Fruit fly (Drosophila melanogaster) whole organism, embryonic: ENCODE data around the gene Polr3I.

Source experiments
- CG10267 ChIP-seq: fragments of 200-800 bp; sonication (Bioruptor generic); optimal IDR thresholded peaks from 2 replicates; lab custom pipeline; 2018; ENCODE audit warnings: missing biosample characterization, mild to moderate bottlenecking, missing genetic modification characterization, moderate library complexity
- CG10543 ChIP-seq: fragments of 200-800 bp; sonication (Bioruptor generic); optimal IDR thresholded peaks from 3 replicates; lab custom pipeline; 2017; ENCODE audit warnings: missing biosample characterization, mild to moderate bottlenecking, missing genetic modification characterization, moderate library complexity
- CG11696 ChIP-seq: fragments of 200-800 bp; sonication (Bioruptor generic); IDR thresholded peaks from 2 replicates; pipeline ENCODE4 v1.3.6; 2022; ENCODE audit warnings: missing biosample characterization, missing genetic modification characterization
- CG12236 ChIP-seq: fragments of 200-800 bp; sonication (Bioruptor generic); optimal IDR thresholded peaks from 2 replicates; lab custom pipeline; 2016; ENCODE audit warnings: missing biosample characterization, missing genetic modification characterization
- CG12769 ChIP-seq: fragments of 200-800 bp; sonication (Bioruptor generic); optimal IDR thresholded peaks from 2 replicates; lab custom pipeline; 2019; ENCODE audit warnings: missing biosample characterization, mild to moderate bottlenecking, missing genetic modification characterization, moderate library complexity
- CG14014 ChIP-seq: fragments of 200-800 bp; sonication (Bioruptor generic); IDR thresholded peaks from 2 replicates; pipeline ENCODE4 v1.3.6; 2022; ENCODE audit warnings: missing biosample characterization, missing genetic modification characterization
- CG14050 ChIP-seq: fragments of 200-800 bp; sonication (Bioruptor generic); IDR thresholded peaks from 3 replicates; pipeline ENCODE4 v1.3.6; 2022; ENCODE audit warnings: missing biosample characterization, missing genetic modification characterization
- CG1529 ChIP-seq: fragments of 200-800 bp; sonication (Bioruptor generic); optimal IDR thresholded peaks from 3 replicates; lab custom pipeline; 2018; ENCODE audit warnings: missing biosample characterization, missing genetic modification characterization
- CG15514 ChIP-seq: fragments of 200-800 bp; sonication (Bioruptor generic); optimal IDR thresholded peaks from 3 replicates; lab custom pipeline; 2017; ENCODE audit warnings: missing biosample characterization, missing genetic modification characterization, mild to moderate bottlenecking, moderate library complexity, missing genetic modification reagents
- CG17612 ChIP-seq: fragments of 200-800 bp; sonication (Bioruptor generic); IDR thresholded peaks from 2 replicates; pipeline ENCODE4 v1.3.6; 2022; ENCODE audit warnings: missing biosample characterization, missing genetic modification characterization
- CG17829 ChIP-seq: fragments of 200-800 bp; optimal IDR thresholded peaks from 2 replicates; lab custom pipeline; 2019; ENCODE audit warnings: missing biosample characterization, mild to moderate bottlenecking, missing genetic modification characterization, moderate library complexity
- CG17912 ChIP-seq: fragments of 200-800 bp; sonication (Bioruptor generic); optimal IDR thresholded peaks from 2 replicates; lab custom pipeline; 2018; ENCODE audit warnings: missing biosample characterization, mild to moderate bottlenecking, missing genetic modification characterization
- CG2129 ChIP-seq: fragments of 200-800 bp; sonication (Bioruptor generic); IDR thresholded peaks from 2 replicates; pipeline ENCODE4 v1.3.6; 2022; ENCODE audit warnings: missing biosample characterization, missing genetic modification characterization; ENCODE audit not compliant: partially characterized antibody
- CG30020 ChIP-seq: fragments of 200-800 bp; optimal IDR thresholded peaks from 2 replicates; lab custom pipeline; 2019; ENCODE audit warnings: missing biosample characterization, mild to moderate bottlenecking, missing genetic modification characterization, moderate library complexity
- CG30431 ChIP-seq: fragments of 200-800 bp; sonication (Bioruptor generic); optimal IDR thresholded peaks from 2 replicates; lab custom pipeline; 2017; ENCODE audit warnings: missing biosample characterization, missing genetic modification characterization
- CG31224 ChIP-seq: fragments of 200-800 bp; sonication (Bioruptor generic); IDR thresholded peaks from 2 replicates; pipeline ENCODE4 v1.3.6; 2022; ENCODE audit warnings: missing biosample characterization, missing genetic modification characterization
- CG4404 ChIP-seq: fragments of 200-800 bp; sonication (Bioruptor generic); IDR thresholded peaks from 2 replicates; pipeline ENCODE4 v1.3.6; 2022; ENCODE audit warnings: missing biosample characterization, missing genetic modification characterization
- CG6654 ChIP-seq: fragments of 200-800 bp; sonication (Bioruptor generic); optimal IDR thresholded peaks from 2 replicates; lab custom pipeline; 2017; ENCODE audit warnings: missing biosample characterization, mild to moderate bottlenecking, missing genetic modification characterization
- CG8944 ChIP-seq: fragments of 200-800 bp; sonication (Bioruptor generic); optimal IDR thresholded peaks from 3 replicates; lab custom pipeline; 2016; ENCODE audit warnings: missing biosample characterization, missing genetic modification characterization
- CrebB ChIP-seq: fragments of 200-800 bp; sonication (Bioruptor generic); optimal IDR thresholded peaks from 3 replicates; lab custom pipeline; 2018; ENCODE audit warnings: missing biosample characterization, mild to moderate bottlenecking, missing genetic modification characterization
- Dip2 ChIP-seq: fragments of 200-800 bp; sonication (Bioruptor generic); IDR thresholded peaks from 2 replicates; pipeline ENCODE4 v1.3.6; 2022; ENCODE audit warnings: missing biosample characterization, missing genetic modification characterization
- Fer3 ChIP-seq: fragments of 200-800 bp; sonication (Bioruptor generic); optimal IDR thresholded peaks from 2 replicates; lab custom pipeline; 2018; ENCODE audit warnings: missing biosample characterization, mild to moderate bottlenecking, missing genetic modification characterization, moderate library complexity
- Gsc ChIP-seq: fragments of 200-800 bp; sonication (Bioruptor generic); IDR thresholded peaks from 2 replicates; pipeline ENCODE4 v1.3.6; 2022; ENCODE audit warnings: missing biosample characterization, missing genetic modification characterization
- HmgZ ChIP-seq: fragments of 200-800 bp; sonication (Bioruptor generic); optimal IDR thresholded peaks from 2 replicates; lab custom pipeline; 2018; ENCODE audit warnings: missing biosample characterization, mild to moderate bottlenecking, missing genetic modification characterization
- Hr39 ChIP-seq: fragments of >200 bp; optimal IDR thresholded peaks from 2 replicates; lab custom pipeline; 2017
- MTF-1 ChIP-seq: fragments of 200-800 bp; sonication (Bioruptor generic); optimal IDR thresholded peaks from 2 replicates; lab custom pipeline; 2018; ENCODE audit warnings: missing biosample characterization, mild to moderate bottlenecking, missing genetic modification characterization, borderline replicate concordance
- Max ChIP-seq: fragments of 200-800 bp; sonication (Bioruptor generic); optimal IDR thresholded peaks from 2 replicates; lab custom pipeline; 2016; ENCODE audit warnings: missing biosample characterization, mild to moderate bottlenecking, missing genetic modification characterization
- Meics ChIP-seq: fragments of 200-800 bp; sonication (Bioruptor generic); optimal IDR thresholded peaks from 2 replicates; lab custom pipeline; 2017; ENCODE audit warnings: missing biosample characterization, mild to moderate bottlenecking, missing genetic modification characterization
- NfI ChIP-seq: fragments of 200-800 bp; sonication (Bioruptor generic); optimal IDR thresholded peaks from 3 replicates; lab custom pipeline; 2018; ENCODE audit warnings: missing biosample characterization, mild to moderate bottlenecking, missing genetic modification characterization, moderate library complexity
- Oli ChIP-seq: fragments of 200-800 bp; sonication (Bioruptor generic); optimal IDR thresholded peaks from 2 replicates; lab custom pipeline; 2018; ENCODE audit warnings: missing biosample characterization, mild to moderate bottlenecking, missing genetic modification characterization, moderate library complexity
- PHDP ChIP-seq: fragments of 200-800 bp; sonication (Bioruptor generic); optimal IDR thresholded peaks from 3 replicates; lab custom pipeline; 2018; ENCODE audit warnings: missing biosample characterization, mild to moderate bottlenecking, missing genetic modification characterization, moderate library complexity
- TFAM ChIP-seq: fragments of 200-800 bp; sonication (Bioruptor generic); optimal IDR thresholded peaks from 2 replicates; lab custom pipeline; 2017; ENCODE audit warnings: missing biosample characterization, missing genetic modification characterization, inconsistent platforms
- Vsx1 ChIP-seq: fragments of 200-800 bp; sonication (Bioruptor generic); optimal IDR thresholded peaks from 2 replicates; lab custom pipeline; 2017; ENCODE audit warnings: missing biosample characterization, mild to moderate bottlenecking, missing genetic modification characterization, missing genetic modification reagents
- Xbp1 ChIP-seq: fragments of 200-800 bp; sonication (Bioruptor generic); optimal IDR thresholded peaks from 3 replicates; lab custom pipeline; 2016; ENCODE audit warnings: missing biosample characterization, mild to moderate bottlenecking, missing genetic modification characterization
- amos ChIP-seq: fragments of 200-800 bp; sonication (Bioruptor generic); IDR thresholded peaks from 2 replicates; pipeline ENCODE4 v1.3.6; 2022; ENCODE audit warnings: missing biosample characterization, missing genetic modification characterization; ENCODE audit not compliant: partially characterized antibody
- chm ChIP-seq: fragments of 200-800 bp; sonication (Bioruptor generic); IDR thresholded peaks from 2 replicates; pipeline ENCODE4 v1.3.6; 2022; ENCODE audit warnings: missing biosample characterization, missing genetic modification characterization
- chn ChIP-seq: fragments of 200-800 bp; sonication (Bioruptor generic); optimal IDR thresholded peaks from 2 replicates; lab custom pipeline; 2016; ENCODE audit warnings: missing biosample characterization, missing genetic modification characterization
- cwo ChIP-seq: fragments of 200-800 bp; sonication (Bioruptor generic); optimal IDR thresholded peaks from 3 replicates; lab custom pipeline; 2017; ENCODE audit warnings: missing biosample characterization, missing genetic modification characterization, mild to moderate bottlenecking, moderate library complexity, missing genetic modification reagents
- eyg ChIP-seq: fragments of 200-800 bp; sonication (Bioruptor generic); optimal IDR thresholded peaks from 3 replicates; lab custom pipeline; 2016; ENCODE audit warnings: missing biosample characterization, missing genetic modification characterization
- gce ChIP-seq: fragments of 200-800 bp; sonication (Bioruptor generic); IDR thresholded peaks from 3 replicates; pipeline ENCODE4 v1.3.6; 2022; ENCODE audit warnings: missing biosample characterization, missing genetic modification characterization
- gcm ChIP-seq: fragments of 200-800 bp; sonication (Bioruptor generic); optimal IDR thresholded peaks from 2 replicates; lab custom pipeline; 2019; ENCODE audit warnings: missing biosample characterization, mild to moderate bottlenecking, missing genetic modification characterization, moderate library complexity
- gsb ChIP-seq: fragments of 200-800 bp; sonication (Bioruptor generic); IDR thresholded peaks from 2 replicates; pipeline ENCODE4 v1.3.6; 2022; ENCODE audit warnings: missing biosample characterization, missing genetic modification characterization
- kah ChIP-seq: fragments of 200-800 bp; sonication (Bioruptor generic); optimal IDR thresholded peaks from 2 replicates; lab custom pipeline; 2018; ENCODE audit warnings: missing biosample characterization, mild to moderate bottlenecking, missing genetic modification characterization
- oc ChIP-seq: fragments of 200-800 bp; sonication (Bioruptor generic); optimal IDR thresholded peaks from 2 replicates; lab custom pipeline; 2018; ENCODE audit warnings: missing biosample characterization, mild to moderate bottlenecking, missing genetic modification characterization, moderate library complexity
- phol ChIP-seq: fragments of 200-800 bp; sonication (Bioruptor generic); optimal IDR thresholded peaks from 3 replicates; lab custom pipeline; 2018; ENCODE audit warnings: missing biosample characterization, mild to moderate bottlenecking, missing genetic modification characterization, moderate library complexity
- repo ChIP-seq: fragments of 200-800 bp; sonication (Bioruptor generic); optimal IDR thresholded peaks from 2 replicates; lab custom pipeline; 2016; ENCODE audit warnings: missing biosample characterization, missing genetic modification characterization
- row ChIP-seq: fragments of 200-800 bp; sonication (Bioruptor generic); IDR thresholded peaks from 3 replicates; pipeline ENCODE4 v1.3.6; 2022; ENCODE audit warnings: missing biosample characterization, missing genetic modification characterization
- run ChIP-seq: fragments of 200-800 bp; sonication (Bioruptor generic); optimal IDR thresholded peaks from 3 replicates; lab custom pipeline; 2018; ENCODE audit warnings: missing biosample characterization, mild to moderate bottlenecking, missing genetic modification characterization
- shn ChIP-seq: fragments of 200-800 bp; sonication (Bioruptor generic); optimal IDR thresholded peaks from 3 replicates; lab custom pipeline; 2016; ENCODE audit warnings: missing biosample characterization, missing genetic modification characterization
- unc-4 ChIP-seq: fragments of 200-800 bp; sonication (Bioruptor generic); IDR thresholded peaks from 2 replicates; pipeline ENCODE4 v1.3.6; 2022; ENCODE audit warnings: missing biosample characterization, missing genetic modification characterization; ENCODE audit not compliant: partially characterized antibody
- zen ChIP-seq: fragments of 200-800 bp; sonication (Bioruptor generic); optimal IDR thresholded peaks from 3 replicates; lab custom pipeline; 2018; ENCODE audit warnings: missing biosample characterization, mild to moderate bottlenecking, missing genetic modification characterization, moderate library complexity
- zen2 ChIP-seq: fragments of 200-800 bp; sonication (Bioruptor generic); IDR thresholded peaks from 3 replicates; pipeline ENCODE4 v1.3.6; 2022; ENCODE audit warnings: missing biosample characterization, missing genetic modification characterization; ENCODE audit not compliant: partially characterized antibody

Gene Polr3I

DNA sequence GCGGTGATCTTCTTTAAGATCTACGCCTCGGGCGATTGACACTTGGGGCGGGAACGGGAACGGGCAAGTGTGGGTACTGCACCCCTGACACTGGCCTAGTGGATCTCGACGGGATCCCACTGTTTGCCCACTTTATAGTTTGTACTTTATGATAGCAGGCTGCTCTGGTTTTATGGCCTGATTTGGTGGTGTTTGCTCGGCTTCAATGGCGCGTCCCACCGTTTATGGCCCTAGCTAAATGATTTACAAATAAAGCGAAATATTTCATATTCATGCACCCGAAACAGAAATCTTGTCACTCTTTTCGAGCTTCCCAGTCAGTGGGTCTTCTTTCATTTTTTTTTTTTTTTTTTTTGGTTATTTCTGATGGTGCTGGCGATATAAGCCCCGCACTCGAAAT, 6.2 kb downstream of the Polr3I start (continued):
- TF ChIP-seq CG14050, result no peak
- no peak for TF ChIP-seq CG8944 (GFP tag; lab: Kevin White, UChicago)
- TF ChIP-seq phol (tag; lab: Kevin White, UChicago), result no peak
- no peak for TF ChIP-seq repo (GFP tag; lab: Kevin White, UChicago)
- peak; percentile 12; the same call in 1 of the 2 replicates for TF ChIP-seq CG14014 (GFP tag; lab: Robert Waterston, UW)
- TF ChIP-seq zen2 (GFP tag; lab: Robert Waterston, UW), result no peak
- TF ChIP-seq Max (GFP tag; lab: Kevin White, UChicago), result no peak
- TF ChIP-seq PHDP, result peak; percentile 41
- no peak for TF ChIP-seq zen (tag; lab: Kevin White, UChicago)
- TF ChIP-seq Dip2 (GFP tag; lab: Robert Waterston, UW), result no peak
- no peak for TF ChIP-seq CG4404
- no peak for TF ChIP-seq Fer3 (tag; lab: Kevin White, UChicago)
- no peak for TF ChIP-seq unc-4
- TF ChIP-seq Meics (GFP tag; lab: Kevin White, UChicago), result peak; percentile 10
- no peak for TF ChIP-seq amos (GFP tag; lab: Robert Waterston, UW)
- TF ChIP-seq gsb, result no peak
- TF ChIP-seq CG10267 (tag; lab: Kevin White, UChicago), result no peak
- peak; percentile 31 for TF ChIP-seq MTF-1 (GFP tag; lab: Kevin White, UChicago)
- no peak for TF ChIP-seq NfI (GFP tag; lab: Kevin White, UChicago)
- TF ChIP-seq row (GFP tag; lab: Robert Waterston, UW), result no peak
- TF ChIP-seq run (tag; lab: Kevin White, UChicago), result no peak
- TF ChIP-seq CG2129 (GFP tag; lab: Robert Waterston, UW), result no peak
- TF ChIP-seq Hr39 (lab: Kevin White, UChicago), result no peak
- no peak for TF ChIP-seq CG30431 (GFP tag; lab: Kevin White, UChicago)
- TF ChIP-seq CG12769 (tag; lab: Kevin White, UChicago), result no peak
- TF ChIP-seq CG12236 (GFP tag; lab: Kevin White, UChicago), result no peak
- no peak for TF ChIP-seq Vsx1
- TF ChIP-seq HmgZ (tag; lab: Kevin White, UChicago), result no peak
- no peak for TF ChIP-seq CG31224
- TF ChIP-seq CG17912, result no peak
- no peak for TF ChIP-seq Xbp1
- TF ChIP-seq TFAM (GFP tag; lab: Kevin White, UChicago), result no peak
- TF ChIP-seq Gsc (GFP tag; lab: Robert Waterston, UW), result no peak
- no peak for TF ChIP-seq CG30020 (tag; lab: Kevin White, UChicago)
- no peak for TF ChIP-seq CG11696 (GFP tag; lab: Robert Waterston, UW)
- no peak for TF ChIP-seq CrebB (tag; lab: Kevin White, UChicago)
- no peak for TF ChIP-seq shn (GFP tag; lab: Kevin White, UChicago)
- TF ChIP-seq CG6654 (GFP tag; lab: Kevin White, UChicago), result no peak
- TF ChIP-seq oc (tag; lab: Kevin White, UChicago), result no peak
- TF ChIP-seq Oli (tag; lab: Kevin White, UChicago), result no peak
- TF ChIP-seq CG1529 (GFP tag; lab: Kevin White, UChicago), result no peak
- peak; percentile 2 for TF ChIP-seq CG10543 (GFP tag; lab: Kevin White, UChicago)
- no peak for TF ChIP-seq gce (GFP tag; lab: Robert Waterston, UW)
- no peak for TF ChIP-seq eyg
- TF ChIP-seq CG17829 (tag; lab: Kevin White, UChicago), result no peak
- no peak for TF ChIP-seq chn (GFP tag; lab: Kevin White, UChicago)
- no peak for TF ChIP-seq gcm
- peak; percentile 9 for TF ChIP-seq cwo (GFP tag; lab: Kevin White, UChicago)
- TF ChIP-seq kah (GFP tag; lab: Kevin White, UChicago), result no peak
- no peak for TF ChIP-seq chm (GFP tag; lab: Robert Waterston, UW)
- TF ChIP-seq CG17612 (GFP tag; lab: Robert Waterston, UW), result no peak
- TF ChIP-seq CG15514, result peak; percentile 37
